Fruit fly (Drosophila melanogaster) whole organism, pupa: ENCODE data around the gene GckIII.
A peak's percentile ranks its signal among the peaks of the same experiment; 100 is the strongest.

ENCODE experiments used
- CG10348 ChIP-seq: fragments of 200-800 bp; sonication (Bioruptor generic); IDR thresholded peaks from 2 replicates; pipeline ENCODE4 v1.3.6; 2022; ENCODE audit warnings: missing biosample characterization, missing genetic modification characterization
- CG12605 ChIP-seq: fragments of 200-800 bp; sonication (Bioruptor generic); IDR thresholded peaks from 2 replicates; pipeline ENCODE4 v1.3.6; 2022; ENCODE audit warnings: missing biosample characterization, missing genetic modification characterization
- CG13204 ChIP-seq: fragments of 200-800 bp; sonication (Bioruptor generic); optimal IDR thresholded peaks from 2 replicates; lab custom pipeline; 2018; ENCODE audit warnings: missing biosample characterization, mild to moderate bottlenecking, missing genetic modification characterization, moderate library complexity
- CG14655 ChIP-seq: fragments of 200-800 bp; sonication (Bioruptor generic); optimal IDR thresholded peaks from 3 replicates; lab custom pipeline; 2017; ENCODE audit warnings: mild to moderate bottlenecking, missing biosample characterization, missing genetic modification reagents, missing genetic modification characterization
- CG15710 ChIP-seq: fragments of 200-800 bp; sonication (Bioruptor generic); optimal IDR thresholded peaks from 2 replicates; lab custom pipeline; 2018; ENCODE audit warnings: missing biosample characterization, mild to moderate bottlenecking, missing genetic modification characterization, moderate library complexity
- CG17806 ChIP-seq: fragments of 200-800 bp; sonication (Bioruptor generic); optimal IDR thresholded peaks from 2 replicates; lab custom pipeline; 2018; ENCODE audit warnings: missing biosample characterization, mild to moderate bottlenecking, missing genetic modification characterization, moderate library complexity
- CG32121 ChIP-seq: fragments of 200-800 bp; sonication (Bioruptor generic); IDR thresholded peaks from 2 replicates; pipeline ENCODE4 v1.3.6; 2022; ENCODE audit warnings: missing biosample characterization, missing genetic modification characterization
- CG34367 ChIP-seq: fragments of 200-800 bp; sonication (Bioruptor generic); optimal IDR thresholded peaks from 2 replicates; lab custom pipeline; 2018; ENCODE audit warnings: missing biosample characterization, mild to moderate bottlenecking, missing genetic modification characterization
- CG4496 ChIP-seq: fragments of 200-800 bp; sonication (Bioruptor generic); IDR thresholded peaks from 3 replicates; pipeline ENCODE4 v1.3.6; 2022; ENCODE audit warnings: missing biosample characterization, missing genetic modification characterization
- CG8159 ChIP-seq: fragments of 200-800 bp; sonication (Bioruptor generic); optimal IDR thresholded peaks from 3 replicates; lab custom pipeline; 2018; ENCODE audit warnings: missing biosample characterization, mild to moderate bottlenecking, missing genetic modification characterization, moderate library complexity
- CG8301 ChIP-seq: fragments of 200-800 bp; sonication (Bioruptor generic); optimal IDR thresholded peaks from 2 replicates; lab custom pipeline; 2018; ENCODE audit warnings: missing biosample characterization, mild to moderate bottlenecking, missing genetic modification characterization
- CG9948 ChIP-seq: fragments of 200-800 bp; sonication (Bioruptor generic); optimal IDR thresholded peaks from 2 replicates; lab custom pipeline; 2018; ENCODE audit warnings: missing biosample characterization, mild to moderate bottlenecking, missing genetic modification characterization, moderate library complexity
- D1 ChIP-seq: fragments of 200-800 bp; sonication (Bioruptor generic); optimal IDR thresholded peaks from 2 replicates; lab custom pipeline; 2018; ENCODE audit warnings: missing biosample characterization, mild to moderate bottlenecking, missing genetic modification characterization, moderate library complexity
- EcR ChIP-seq: fragments of 200-800 bp; sonication (Bioruptor generic); optimal IDR thresholded peaks from 3 replicates; lab custom pipeline; 2019; ENCODE audit warnings: missing biosample characterization, missing genetic modification characterization, mild to moderate bottlenecking, moderate library complexity, missing genetic modification reagents
- Ets98B ChIP-seq: fragments of 200-800 bp; sonication (Bioruptor generic); IDR thresholded peaks from 2 replicates; pipeline ENCODE4 v1.3.6; 2022; ENCODE audit warnings: missing biosample characterization, missing genetic modification characterization
- Pif1A ChIP-seq: fragments of 200-800 bp; sonication (Bioruptor generic); optimal IDR thresholded peaks from 3 replicates; lab custom pipeline; 2016; ENCODE audit warnings: missing biosample characterization, missing genetic modification characterization
- Pif1B ChIP-seq: fragments of 200-800 bp; sonication (Bioruptor generic); optimal IDR thresholded peaks from 3 replicates; lab custom pipeline; 2016; ENCODE audit warnings: missing biosample characterization, missing genetic modification characterization
- Snoo ChIP-seq: fragments of 200-800 bp; sonication (Bioruptor generic); optimal IDR thresholded peaks from 3 replicates; lab custom pipeline; 2017; ENCODE audit warnings: missing biosample characterization, mild to moderate bottlenecking, missing genetic modification characterization, inconsistent platforms
- fd96Ca ChIP-seq: fragments of 200-800 bp; sonication (Bioruptor generic); IDR thresholded peaks from 3 replicates; pipeline ENCODE4 v1.3.6; 2022; ENCODE audit warnings: missing biosample characterization, missing genetic modification characterization
- gl ChIP-seq: fragments of 200-800 bp; sonication (Bioruptor generic); optimal IDR thresholded peaks from 2 replicates; lab custom pipeline; 2018; ENCODE audit warnings: missing biosample characterization, mild to moderate bottlenecking, missing genetic modification characterization
- rn ChIP-seq: fragments of 200-800 bp; sonication (Bioruptor generic); IDR thresholded peaks from 2 replicates; pipeline ENCODE4 v1.3.6; 2022; ENCODE audit warnings: missing biosample characterization, missing genetic modification characterization

GckIII gene

dm6 chr3R:17056183-17056904 lies 29.0 kb upstream of the GckIII start:
- TF ChIP-seq CG8159 (tag; lab: Kevin White, UChicago) (peak; percentile 18), EcR (GFP tag; lab: Kevin White, UChicago) (peak; percentile 85), CG9948 (tag; lab: Kevin White, UChicago) (no peak), CG15710 (peak; percentile 51), gl (tag; lab: Kevin White, UChicago) (peak; percentile 72), fd96Ca (GFP tag; lab: Robert Waterston, UW) (no peak), CG8301 (tag; lab: Kevin White, UChicago) (peak; percentile 24), CG12605 (peak; percentile 61), Snoo (tag; lab: Kevin White, UChicago) (peak; percentile 63), CG17806 (tag; lab: Kevin White, UChicago) (no peak), CG34367 (tag; lab: Kevin White, UChicago) (no peak), CG13204 (peak; percentile 99), CG32121 (GFP tag; lab: Robert Waterston, UW) (peak; percentile 60), rn (peak; percentile 46; the same call in 1 of the 2 replicates), Pif1A (GFP tag; lab: Kevin White, UChicago) (peak; percentile 51), Pif1B (peak; percentile 60), CG14655 (peak; percentile 35), CG4496 (GFP tag; lab: Robert Waterston, UW) (peak; percentile 74), D1 (tag; lab: Kevin White, UChicago) (peak; percentile 40), Ets98B (GFP tag; lab: Robert Waterston, UW) (peak; percentile 74; the same call in 1 of the 2 replicates), CG10348 (no peak)
- TF ChIP-seq, all 21 proteins: peak for 16

dm6 chr3R:17056905-17057251 lies 28.4 kb upstream of the GckIII start:
- TF ChIP-seq CG32121 (GFP tag; lab: Robert Waterston, UW) (no peak; the same call in 1 of the 2 replicates), CG8301 (tag; lab: Kevin White, UChicago) (peak; percentile 71), CG15710 (peak; percentile 44), Pif1A (GFP tag; lab: Kevin White, UChicago) (peak; percentile 70), CG8159 (tag; lab: Kevin White, UChicago) (peak; percentile 70), CG4496 (GFP tag; lab: Robert Waterston, UW) (peak; percentile 43), CG13204 (no peak), CG14655 (peak; percentile 78), rn (no peak), CG9948 (tag; lab: Kevin White, UChicago) (peak; percentile 62), EcR (GFP tag; lab: Kevin White, UChicago) (no peak), gl (tag; lab: Kevin White, UChicago) (no peak), Pif1B (peak; percentile 22), CG10348 (no peak), Snoo (tag; lab: Kevin White, UChicago) (peak; percentile 2), Ets98B (GFP tag; lab: Robert Waterston, UW) (peak; percentile 7; the same call in 1 of the 2 replicates), CG12605 (peak; percentile 39; the same call in 1 of the 2 replicates), CG34367 (tag; lab: Kevin White, UChicago) (peak; percentile 16), CG17806 (tag; lab: Kevin White, UChicago) (peak; percentile 52), D1 (tag; lab: Kevin White, UChicago) (no peak), fd96Ca (GFP tag; lab: Robert Waterston, UW) (no peak; the same call in 2 of the 3 replicates)

dm6 chr3R:17059100-17059810 lies 26.1 kb upstream of the GckIII start:
- TF ChIP-seq CG17806 (tag; lab: Kevin White, UChicago) (peak; percentile 78), Pif1A (GFP tag; lab: Kevin White, UChicago) (peak; percentile 80), CG13204 (peak; percentile 85), CG34367 (tag; lab: Kevin White, UChicago) (peak; percentile 86), rn (peak; percentile 68), CG12605 (peak; percentile 9; the same call in 1 of the 2 replicates), gl (tag; lab: Kevin White, UChicago) (peak; percentile 54), fd96Ca (GFP tag; lab: Robert Waterston, UW) (peak; percentile 80), CG4496 (GFP tag; lab: Robert Waterston, UW) (peak; percentile 66), CG14655 (peak; percentile 96), EcR (GFP tag; lab: Kevin White, UChicago) (peak; percentile 55), CG15710 (peak; percentile 88), CG9948 (tag; lab: Kevin White, UChicago) (peak; percentile 91), CG10348 (peak; percentile 58), D1 (tag; lab: Kevin White, UChicago) (peak; percentile 65), CG32121 (GFP tag; lab: Robert Waterston, UW) (peak; percentile 42; the same call in 1 of the 2 replicates), CG8159 (tag; lab: Kevin White, UChicago) (peak; percentile 91), Pif1B (peak; percentile 81), CG8301 (tag; lab: Kevin White, UChicago) (peak; percentile 93), Snoo (tag; lab: Kevin White, UChicago) (peak; percentile 72), Ets98B (GFP tag; lab: Robert Waterston, UW) (peak; percentile 58)
- TF ChIP-seq, all 21 proteins: peak for 21

dm6 chr3R:17059811-17060169 lies 25.5 kb upstream of the GckIII start:
- no peak for TF ChIP-seq CG14655
- no peak for TF ChIP-seq CG15710
- no peak for TF ChIP-seq rn
- TF ChIP-seq Snoo (tag; lab: Kevin White, UChicago), result no peak
- peak; percentile 78 for TF ChIP-seq CG13204
- no peak for TF ChIP-seq CG8159 (tag; lab: Kevin White, UChicago)

dm6 chr3R:17060244-17060664 lies 25.1 kb upstream of the GckIII start:
- TF ChIP-seq CG4496 (GFP tag; lab: Robert Waterston, UW) (peak; percentile 77), CG13204 (no peak), gl (tag; lab: Kevin White, UChicago) (peak; percentile 13), Pif1B (peak; percentile 74), CG34367 (tag; lab: Kevin White, UChicago) (peak; percentile 39), CG15710 (peak; percentile 70), Ets98B (GFP tag; lab: Robert Waterston, UW) (peak; percentile 42), CG12605 (0 out of 2 replicates have a peak, but pooled peaks have one; percentile 29), CG8301 (tag; lab: Kevin White, UChicago) (peak; percentile 78), EcR (GFP tag; lab: Kevin White, UChicago) (no peak), D1 (tag; lab: Kevin White, UChicago) (peak; percentile 65), Snoo (tag; lab: Kevin White, UChicago) (no peak), CG9948 (tag; lab: Kevin White, UChicago) (peak; percentile 75), Pif1A (GFP tag; lab: Kevin White, UChicago) (peak; percentile 77), CG8159 (tag; lab: Kevin White, UChicago) (peak; percentile 79), CG32121 (GFP tag; lab: Robert Waterston, UW) (no peak; the same call in 1 of the 2 replicates), rn (no peak; the same call in 1 of the 2 replicates), CG10348 (no peak), fd96Ca (GFP tag; lab: Robert Waterston, UW) (0 out of 3 replicates have a peak, but pooled peaks have one; percentile 6), CG17806 (tag; lab: Kevin White, UChicago) (peak; percentile 67), CG14655 (peak; percentile 90)
- TF ChIP-seq, all 21 proteins: peak for 15
